Fruit fly (Drosophila melanogaster): ENCODE data around the gene vvl.

DNA sequence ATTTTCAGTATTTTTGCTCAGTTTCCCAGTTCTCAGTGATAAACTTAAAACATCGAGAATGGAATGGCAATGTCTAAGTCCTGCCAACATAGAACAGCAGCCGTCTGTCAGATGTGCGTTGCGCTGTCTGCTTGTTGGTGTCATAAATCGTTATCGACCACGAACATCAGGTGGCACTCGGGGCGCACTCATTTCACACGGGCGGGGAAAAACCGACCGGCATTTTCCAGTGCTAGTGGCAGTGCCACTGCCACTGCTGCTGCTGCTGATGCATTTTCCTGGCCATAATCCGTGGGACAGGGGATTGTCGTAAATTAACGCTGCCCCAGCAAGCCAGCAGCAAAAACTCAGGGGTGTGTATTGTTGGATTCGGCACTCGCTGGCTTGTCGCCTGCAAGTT is 37.7 kb downstream of the vvl start:
- TF ChIP-seq psq (optimal IDR thresholded peaks at IDR 0.05) (no peak), EcR (GFP tag; optimal IDR thresholded peaks at IDR 0.05) (no peak), pan (optimal IDR thresholded peaks at IDR 0.05) (no peak), CG8478 (optimal IDR thresholded peaks at IDR 0.05) (no peak), usp (GFP tag; optimal IDR thresholded peaks at IDR 0.05) (no peak)

Measured in whole organism.